Worm (Caenorhabditis elegans) whole organism, L1 larva: ENCODE data around the gene hpo-28.

Experiments
- Y116A8C.19 ChIP-seq: sonication (generic microtip); optimal IDR thresholded peaks from 2 replicates; lab custom pipeline; 2016; ENCODE audit warnings: missing compliant biosample characterization, missing genetic modification characterization, borderline replicate concordance
- ces-1 ChIP-seq: fragments of 150-350 bp; optimal IDR thresholded peaks from 2 replicates; lab custom pipeline; 2014; ENCODE audit warnings: missing biosample characterization, missing genetic modification reagents, missing genetic modification characterization
- efl-3 ChIP-seq: fragments of 200-800 bp; sonication (Bioruptor generic); optimal IDR thresholded peaks from 2 replicates; lab custom pipeline; 2018; ENCODE audit warnings: mild to moderate bottlenecking, missing genetic modification characterization, missing compliant biosample characterization
- egl-27 ChIP-seq, 2 experiments: fragments of 150-350 bp in 1 of 2; sonication (generic microtip); optimal IDR thresholded peaks; 3 replicates each; lab custom pipeline; 2017 to 2018; ENCODE audit warnings: missing biosample characterization in 2 of 2, missing genetic modification characterization in 2 of 2, missing genetic modification reagents in 2 of 2
- elt-2 ChIP-seq: sonication (generic microtip); optimal IDR thresholded peaks from 2 replicates; lab custom pipeline; 2016; ENCODE audit warnings: missing genetic modification characterization, mild to moderate bottlenecking, inconsistent platforms, missing compliant biosample characterization, missing genetic modification reagents
- fkh-4 ChIP-seq: sonication (generic microtip); optimal IDR thresholded peaks from 2 replicates; lab custom pipeline; 2016; ENCODE audit warnings: missing compliant biosample characterization, missing genetic modification characterization, borderline replicate concordance
- fos-1 ChIP-seq: fragments of 150-350 bp; optimal IDR thresholded peaks from 2 replicates; lab custom pipeline; 2014; ENCODE audit warnings: missing biosample characterization, missing genetic modification characterization
- nhr-90 ChIP-seq: sonication (generic microtip); optimal IDR thresholded peaks from 2 replicates; lab custom pipeline; 2016; ENCODE audit warnings: mild to moderate bottlenecking, missing genetic modification characterization, missing compliant biosample characterization; ENCODE audit not compliant: poor library complexity
- pax-3 ChIP-seq: fragments of 200-800 bp; sonication (Bioruptor generic); optimal IDR thresholded peaks from 2 replicates; lab custom pipeline; 2018; ENCODE audit warnings: mild to moderate bottlenecking, missing genetic modification characterization, moderate library complexity, missing compliant biosample characterization
- unc-130 ChIP-seq: fragments of 150-350 bp; optimal IDR thresholded peaks from 2 replicates; lab custom pipeline; 2017; ENCODE audit warnings: missing biosample characterization, missing genetic modification characterization, inconsistent platforms

DNA sequence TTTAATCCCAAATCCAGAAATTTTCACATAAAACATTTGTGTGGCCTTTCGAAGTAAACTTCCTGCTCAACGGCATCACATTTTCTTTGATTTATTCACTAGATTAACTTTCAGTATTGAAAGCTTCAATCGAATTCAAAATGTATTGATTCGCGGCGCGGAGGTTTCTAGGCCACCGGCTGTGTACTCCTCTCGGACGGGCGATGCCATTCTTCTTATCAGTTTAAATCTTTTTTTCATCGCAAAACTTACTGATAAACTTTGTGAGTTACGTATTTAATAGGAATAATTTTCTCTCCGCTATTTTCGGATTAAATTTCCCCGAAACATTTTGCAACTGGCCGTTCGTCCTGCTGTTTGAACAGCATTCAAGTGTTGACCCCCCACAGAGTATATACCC, 12.8 kb upstream of the hpo-28 start:
- TF ChIP-seq unc-130 (peak; percentile 71), efl-3 (peak; percentile 37), pax-3 (tag; lab: Kevin White, UChicago) (peak; percentile 86), fkh-4 (tag; lab: Kevin White, UChicago) (peak; percentile 93), egl-27 (tag; optimal IDR thresholded peaks at IDR 0.05; lab: Kevin White, UChicago) (no peak), fos-1 (tag; lab: Kevin White, UChicago) (peak; percentile 28), elt-2 (peak; percentile 96), Y116A8C.19 (tag; lab: Kevin White, UChicago) (peak; percentile 68), ces-1 (no peak), nhr-90 (tag; lab: Kevin White, UChicago) (peak; percentile 93)
